Fruit fly (Drosophila melanogaster): ENCODE data around the gene gt.

DNA sequence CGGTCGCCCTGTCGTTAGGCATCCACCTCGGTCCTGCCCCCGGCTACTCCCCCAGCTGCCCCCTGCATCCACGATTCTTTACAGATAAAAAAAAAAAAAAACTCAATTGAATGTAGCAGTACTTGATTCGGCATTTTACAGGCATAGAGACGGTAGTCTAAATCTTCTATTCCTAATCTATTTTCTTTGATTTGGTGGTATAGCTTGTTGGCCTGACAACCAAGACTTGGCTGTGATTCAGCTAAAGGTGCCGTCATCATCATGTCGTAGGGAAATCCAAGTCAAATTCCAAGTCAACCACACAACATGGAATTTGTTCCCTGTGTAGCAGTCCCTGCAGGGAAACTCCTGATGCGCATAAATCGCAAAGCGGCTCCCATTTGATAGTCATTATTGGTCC lies 24.0 kb upstream of the gt start:
- TF ChIP-seq Dll (optimal IDR thresholded peaks at IDR 0.05) (no peak), usp (GFP tag; optimal IDR thresholded peaks at IDR 0.05) (no peak), CG8478 (optimal IDR thresholded peaks at IDR 0.05) (no peak), psq (optimal IDR thresholded peaks at IDR 0.05) (no peak), EcR (GFP tag; optimal IDR thresholded peaks at IDR 0.05) (no peak), pan (optimal IDR thresholded peaks at IDR 0.05) (no peak)
